Fruit fly (Drosophila melanogaster): ENCODE data around the gene Aladin.
A peak's percentile ranks its signal among the peaks of the same experiment; 100 is the strongest.

The Aladin gene

DNA sequence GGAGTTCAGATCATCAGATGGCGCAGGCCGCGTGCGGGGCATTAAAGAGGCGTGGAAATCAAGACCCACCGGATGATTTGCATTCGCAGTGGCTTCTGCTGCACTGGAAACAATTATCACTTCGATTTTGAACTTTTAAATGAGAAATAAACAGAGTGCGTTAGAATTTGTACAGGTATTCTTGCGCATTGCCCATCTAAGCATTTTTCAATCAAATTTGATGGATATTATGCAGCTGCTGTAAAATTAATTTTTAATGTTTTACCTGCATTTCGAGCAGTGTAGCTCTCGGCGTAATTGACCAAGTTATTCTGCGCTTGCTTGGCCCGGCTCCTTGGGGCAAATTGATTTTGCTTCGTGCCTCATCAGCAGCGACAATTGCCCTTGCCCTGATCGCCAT is 43.9 kb downstream of the Aladin start (continued):
- TF ChIP-seq Met (GFP tag; optimal IDR thresholded peaks at IDR 0.05) (peak; percentile 30), Hr38 (GFP tag; optimal IDR thresholded peaks at IDR 0.05) (no peak), Ets21C (GFP tag; optimal IDR thresholded peaks at IDR 0.05) (no peak), pdm3 (GFP tag; optimal IDR thresholded peaks at IDR 0.05) (peak; percentile 10), CG16779 (tag; optimal IDR thresholded peaks at IDR 0.05) (no peak), CG11902 (GFP tag; optimal IDR thresholded peaks at IDR 0.05) (no peak), eg (GFP tag; IDR thresholded peaks at IDR 0.05) (no peak), ss (GFP tag; optimal IDR thresholded peaks at IDR 0.05) (no peak), CG8119 (GFP tag; IDR thresholded peaks at IDR 0.05) (no peak), Smox (GFP tag; optimal IDR thresholded peaks at IDR 0.05) (peak; percentile 28), CG11294 (GFP tag; IDR thresholded peaks at IDR 0.05) (no peak), vri (GFP tag; optimal IDR thresholded peaks at IDR 0.05) (no peak), CG6808 (GFP tag; optimal IDR thresholded peaks at IDR 0.05) (peak; percentile 9), Eip75B (GFP tag; optimal IDR thresholded peaks at IDR 0.05) (no peak), fd59A (GFP tag; optimal IDR thresholded peaks at IDR 0.05) (no peak), CG31627 (GFP tag; optimal IDR thresholded peaks at IDR 0.05) (peak; percentile 38), fd85E (GFP tag; optimal IDR thresholded peaks at IDR 0.05) (no peak), salr (GFP tag; optimal IDR thresholded peaks at IDR 0.05) (no peak), CG6163 (GFP tag; IDR thresholded peaks at IDR 0.05) (no peak), svp (GFP tag) (peak; percentile 80), CG3032 (tag; optimal IDR thresholded peaks at IDR 0.05) (no peak), CG7368 (GFP tag; optimal IDR thresholded peaks at IDR 0.05) (no peak), CG3919 (GFP tag; optimal IDR thresholded peaks at IDR 0.05) (no peak), Eip78C (GFP tag) (peak; percentile 72), Ets96B (tag; optimal IDR thresholded peaks at IDR 0.05) (peak; percentile 18), OdsH (GFP tag; optimal IDR thresholded peaks at IDR 0.05) (no peak), Sox15 (GFP tag; optimal IDR thresholded peaks at IDR 0.05) (no peak)

dm6 chrX:9319140-9319539 is 45.9 kb downstream of the Aladin start, which contains the start of the genes c12.1 and c12.2:
Gene c12.1, minus strand, starts transcription at chrX:9319223.
Gene c12.2, plus strand, starts transcription at chrX:9319359.
- TF ChIP-seq Hr38 (GFP tag; optimal IDR thresholded peaks at IDR 0.05) (no peak), Sox14 (GFP tag; optimal IDR thresholded peaks at IDR 0.05) (peak; percentile 71), CG6808 (GFP tag; optimal IDR thresholded peaks at IDR 0.05) (peak; percentile 100)

Measured in whole organism, prepupa.